Worm (Caenorhabditis elegans): ENCODE results near the gene Y53F4B.39.

ce11 chrII:15111352-15111751 lies 1.4 kb downstream of the Y53F4B.39 start:
- no peak for TF ChIP-seq ref-1 (GFP tag; conservative IDR thresholded peaks at IDR 0.05)
- TF ChIP-seq med-1 (GFP tag; optimal IDR thresholded peaks at IDR 0.05; ENCODE audit: insufficient read depth): no peak
- no peak for TF ChIP-seq tab-1 (GFP tag; IDR thresholded peaks at IDR 0.05)
- TF ChIP-seq ztf-29 (GFP tag; IDR thresholded peaks at IDR 0.05): no peak
- TF ChIP-seq ztf-23 (GFP tag; IDR thresholded peaks at IDR 0.05): no peak
